Fruit fly (Drosophila melanogaster) S2 (cell line): Measurements from ENCODE around the gene Sf3b5.

Experiments used
- CG8478 ChIP-seq: fragments of >200 bp; optimal IDR thresholded peaks from 2 replicates; lab custom pipeline; 2018
- CTCF ChIP-seq, 2 experiments: fragments of >200 bp; optimal IDR thresholded peaks; 2 replicates each; lab custom pipeline; 2018

DNA sequence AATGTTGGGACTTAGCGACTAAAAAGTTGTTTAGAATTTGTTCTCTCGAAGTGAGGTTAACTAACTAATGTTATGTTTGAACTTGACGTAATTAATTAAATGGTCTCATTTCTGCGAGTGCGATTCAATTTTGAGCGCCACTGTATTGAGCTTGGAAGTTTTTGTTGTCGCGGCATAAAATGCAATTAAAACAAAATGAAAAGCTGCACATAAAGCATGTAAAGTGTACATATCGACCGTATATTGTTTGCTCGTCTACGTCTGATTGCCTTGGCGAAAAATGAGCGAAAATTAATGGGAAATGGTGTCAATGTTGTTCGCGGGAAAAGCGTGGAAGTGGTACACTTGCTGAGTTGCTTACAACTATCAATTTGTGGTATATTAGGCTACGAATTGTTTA, 1.7 kb upstream of the Sf3b5 start:
- TF ChIP-seq CG8478 (lab: Kevin White, UChicago) (no peak), CTCF (optimal IDR thresholded peaks at IDR 0.05; lab: Kevin White, UChicago) (no peak)
